Fruit fly (Drosophila melanogaster) whole organism, embryonic: ENCODE data around the gene CG43938.

Experiments used
- Abd-B ChIP-seq: fragments of 200-800 bp; sonication (Bioruptor generic); optimal IDR thresholded peaks from 2 replicates; lab custom pipeline; 2018; ENCODE audit warnings: missing biosample characterization, mild to moderate bottlenecking, missing genetic modification characterization, moderate library complexity
- CG1602 ChIP-seq: fragments of 200-800 bp; sonication (Bioruptor generic); optimal IDR thresholded peaks from 3 replicates; lab custom pipeline; 2016; ENCODE audit warnings: missing biosample characterization, missing genetic modification characterization
- CG1603 ChIP-seq: fragments of 200-800 bp; sonication (Bioruptor generic); optimal IDR thresholded peaks from 2 replicates; lab custom pipeline; 2019; ENCODE audit warnings: missing biosample characterization, mild to moderate bottlenecking, missing genetic modification characterization, moderate library complexity
- CG4707 ChIP-seq: fragments of 200-800 bp; sonication (Bioruptor generic); optimal IDR thresholded peaks from 2 replicates; lab custom pipeline; 2018; ENCODE audit warnings: missing biosample characterization, mild to moderate bottlenecking, missing genetic modification characterization, moderate library complexity
- CG6765 ChIP-seq: fragments of 200-800 bp; sonication (Bioruptor generic); optimal IDR thresholded peaks from 3 replicates; lab custom pipeline; 2017; ENCODE audit warnings: missing biosample characterization, mild to moderate bottlenecking, missing genetic modification characterization
- Dfd ChIP-seq, 2 experiments: fragments of >200 bp; optimal IDR thresholded peaks; 2 replicates each; lab custom pipeline; 2017; ENCODE audit warnings: missing biosample characterization in 2 of 2, missing genetic modification characterization in 2 of 2
- cwo ChIP-seq: fragments of 200-800 bp; sonication (Bioruptor generic); optimal IDR thresholded peaks from 3 replicates; lab custom pipeline; 2017; ENCODE audit warnings: missing biosample characterization, missing genetic modification characterization, mild to moderate bottlenecking, moderate library complexity, missing genetic modification reagents

DNA sequence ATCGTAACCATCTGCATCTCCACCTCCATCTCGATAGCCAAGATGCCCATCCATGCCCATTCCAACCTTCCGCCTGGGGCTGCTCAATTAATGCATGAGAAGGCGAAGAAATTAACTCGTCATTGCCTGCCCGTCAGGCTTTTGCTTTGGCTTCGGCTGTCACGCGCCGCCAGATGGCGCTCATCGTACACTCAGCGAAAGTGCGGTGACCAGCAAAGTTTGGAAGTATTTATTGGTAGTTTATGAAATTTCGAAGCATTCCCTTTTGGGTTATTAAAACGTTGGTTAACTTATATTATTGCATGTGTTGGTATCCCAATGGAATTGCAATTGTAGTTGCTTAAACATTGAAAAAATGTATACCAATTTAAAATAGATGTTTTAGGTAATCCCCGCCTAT, 31.2 kb upstream of the CG43938 start:
- TF ChIP-seq CG1603 (tag; lab: Kevin White, UChicago) (no peak), CG1602 (GFP tag; lab: Kevin White, UChicago) (no peak), Dfd (GFP tag; optimal IDR thresholded peaks at IDR 0.05; lab: Kevin White, UChicago) (no peak), CG4707 (no peak), cwo (GFP tag; lab: Kevin White, UChicago) (no peak), Abd-B (no peak), CG6765 (GFP tag; lab: Kevin White, UChicago) (no peak)
